Fruit fly (Drosophila melanogaster) whole organism, wandering third instar larva: Measurements from ENCODE around the gene CG4066.

Experiments
- OdsH ChIP-seq: fragments of 200-800 bp; sonication (Bioruptor generic); optimal IDR thresholded peaks from 2 replicates; lab custom pipeline; 2016; ENCODE audit warnings: missing biosample characterization, mild to moderate bottlenecking, missing genetic modification characterization
- dsf ChIP-seq: sonication (Bioruptor generic); optimal IDR thresholded peaks from 2 replicates; lab custom pipeline; 2016; ENCODE audit warnings: missing biosample characterization, missing genetic modification characterization, borderline replicate concordance
- lola ChIP-seq: fragments of >200 bp; optimal IDR thresholded peaks from 2 replicates; lab custom pipeline; 2017; ENCODE audit warnings: missing biosample characterization, missing genetic modification characterization
- psq ChIP-seq: fragments of 200-800 bp; sonication (Bioruptor generic); optimal IDR thresholded peaks from 3 replicates; lab custom pipeline; 2017; ENCODE audit warnings: missing biosample characterization, mild to moderate bottlenecking, missing genetic modification characterization, moderate library complexity

DNA sequence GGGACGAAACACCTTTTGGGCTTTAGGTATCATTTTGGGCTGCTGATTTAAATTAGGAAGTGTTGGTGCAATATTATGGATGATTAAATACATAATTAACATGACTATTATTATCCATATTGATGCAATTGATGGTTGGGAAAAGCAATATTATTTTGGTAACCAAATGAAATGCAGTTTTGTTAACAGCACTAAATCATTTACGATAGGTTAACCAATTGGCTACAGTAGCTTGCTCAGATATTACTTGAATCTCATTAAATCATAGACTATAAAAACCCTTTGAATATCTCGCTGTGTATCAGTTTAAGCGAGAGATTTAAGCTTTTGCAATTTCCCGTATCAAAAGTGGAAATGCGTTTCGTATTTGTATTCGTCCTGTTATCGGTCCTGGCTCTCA lies 38.3 kb upstream of the CG4066 start, which contains the start of gene Sfp87B:
- TF ChIP-seq psq (GFP tag; lab: Kevin White, UChicago), result no peak
- TF ChIP-seq OdsH, result no peak
- no peak for TF ChIP-seq lola (GFP tag; lab: Kevin White, UChicago)
- TF ChIP-seq dsf (GFP tag; lab: Kevin White, UChicago), result no peak
